Worm (Caenorhabditis elegans) whole organism, L4/young adult: ENCODE data around the gene srz-47.

Source experiments
- W03F9.2 ChIP-seq: fragments of 150-350 bp; optimal IDR thresholded peaks from 2 replicates; lab custom pipeline; 2014; ENCODE audit warnings: missing biosample characterization, missing genetic modification characterization
- dao-5 ChIP-seq: sonication (generic microtip); optimal IDR thresholded peaks from 2 replicates; lab custom pipeline; 2016; ENCODE audit warnings: missing genotype, missing genetic modification characterization, moderate library complexity, missing compliant biosample characterization
- him-1 ChIP-seq: sonication (generic microtip); optimal IDR thresholded peaks from 2 replicates; lab custom pipeline; 2016; ENCODE audit warnings: missing genotype, missing genetic modification reagents, missing genetic modification characterization, missing compliant biosample characterization

DNA sequence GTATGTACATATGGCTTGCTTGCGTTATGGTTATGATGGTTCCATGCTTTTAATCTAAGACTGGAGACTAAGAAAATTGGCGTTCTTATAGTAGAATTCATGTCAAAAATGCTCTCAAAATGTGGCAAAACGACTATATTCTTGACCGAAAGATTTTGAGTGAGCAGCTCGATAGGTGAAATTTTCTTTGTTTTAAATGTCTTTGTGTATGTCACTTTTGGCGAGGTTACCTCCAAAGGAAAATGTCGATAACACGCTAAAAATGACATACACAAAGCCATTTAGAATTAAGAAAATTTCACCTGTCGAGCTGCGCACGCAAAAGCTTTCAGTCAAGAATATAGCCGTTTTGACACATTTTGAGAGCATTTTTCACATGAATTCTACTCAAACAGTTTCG is 24.7 kb downstream of the srz-47 start, which contains the start of gene srz-66:
- no peak for TF ChIP-seq him-1 (tag; lab: Kevin White, UChicago)
- TF ChIP-seq W03F9.2, result no peak
- TF ChIP-seq dao-5, result no peak
